Fruit fly (Drosophila melanogaster) whole organism, wandering third instar larva: ENCODE data around the gene CG17855.

Experiments
- CG32264 ChIP-seq: fragments of 200-800 bp; sonication (Bioruptor generic); optimal IDR thresholded peaks from 2 replicates; lab custom pipeline; 2016; ENCODE audit warnings: missing biosample characterization, missing genetic modification characterization
- CrebA ChIP-seq: fragments of 200-800 bp; sonication (Bioruptor generic); optimal IDR thresholded peaks from 2 replicates; lab custom pipeline; 2016; ENCODE audit warnings: missing biosample characterization, mild to moderate bottlenecking, missing genetic modification characterization, borderline replicate concordance
- Dif ChIP-seq: fragments of 200-275, 200-300 bp; sonication (Bioruptor generic); optimal IDR thresholded peaks from 2 replicates; lab custom pipeline; 2018; ENCODE audit warnings: missing biosample characterization, missing genetic modification characterization; ENCODE audit not compliant: partially characterized antibody
- GATAd ChIP-seq: sonication (Bioruptor generic); optimal IDR thresholded peaks from 2 replicates; lab custom pipeline; 2016; ENCODE audit warnings: missing biosample characterization, missing genetic modification characterization
- HLH106 ChIP-seq: fragments of 200-800 bp; optimal IDR thresholded peaks from 3 replicates; lab custom pipeline; 2019; ENCODE audit warnings: missing biosample characterization, mild to moderate bottlenecking, missing genetic modification characterization, moderate library complexity
- Hnf4 ChIP-seq: fragments of 200-800 bp; sonication (Bioruptor generic); optimal IDR thresholded peaks from 2 replicates; lab custom pipeline; 2016; ENCODE audit warnings: missing biosample characterization, mild to moderate bottlenecking, missing genetic modification characterization
- Hr78 ChIP-seq: fragments of >200 bp; optimal IDR thresholded peaks from 2 replicates; lab custom pipeline; 2017; ENCODE audit warnings: missing biosample characterization, missing genetic modification characterization
- Hr83 ChIP-seq: fragments of 200-300 bp; sonication (Bioruptor generic); optimal IDR thresholded peaks from 2 replicates; lab custom pipeline; 2016; ENCODE audit warnings: missing biosample characterization, mild to moderate bottlenecking, missing genetic modification characterization, moderate library complexity; ENCODE audit not compliant: poor library complexity, severe bottlenecking
- Jra ChIP-seq: sonication (Bioruptor generic); optimal IDR thresholded peaks from 2 replicates; lab custom pipeline; 2016; ENCODE audit warnings: missing biosample characterization, missing genetic modification characterization
- Mio ChIP-seq: sonication (Bioruptor generic); optimal IDR thresholded peaks from 2 replicates; lab custom pipeline; 2016; ENCODE audit warnings: missing biosample characterization, missing genetic modification characterization
- OdsH ChIP-seq: fragments of 200-800 bp; sonication (Bioruptor generic); optimal IDR thresholded peaks from 2 replicates; lab custom pipeline; 2016; ENCODE audit warnings: missing biosample characterization, mild to moderate bottlenecking, missing genetic modification characterization
- Rel ChIP-seq, 2 experiments: fragments of 200-800 bp; sonication (Bioruptor generic) in 1 of 2; optimal IDR thresholded peaks; 2 replicates in 1 of 2; 3 replicates in 1 of 2; lab custom pipeline; 2016 to 2019; ENCODE audit warnings: mild to moderate bottlenecking in 2 of 2, missing biosample characterization in 2 of 2, missing genetic modification characterization in 2 of 2, moderate library complexity in 1 of 2
- Sp1 ChIP-seq: fragments of 200-800 bp; sonication (Bioruptor generic); optimal IDR thresholded peaks from 3 replicates; lab custom pipeline; 2019; ENCODE audit warnings: missing biosample characterization, mild to moderate bottlenecking, missing genetic modification characterization, moderate library complexity
- br ChIP-seq: fragments of 200-800 bp; sonication (Bioruptor generic); optimal IDR thresholded peaks from 2 replicates; lab custom pipeline; 2016; ENCODE audit warnings: missing biosample characterization, missing genetic modification characterization
- brk ChIP-seq: fragments of 200-800 bp; sonication (Bioruptor generic); optimal IDR thresholded peaks from 2 replicates; lab custom pipeline; 2016; ENCODE audit warnings: missing biosample characterization, mild to moderate bottlenecking, missing genetic modification characterization
- dl ChIP-seq, 2 experiments: fragments of 175-275, 200-275 bp in 1 of 2; fragments of 200-275 bp in 1 of 2; sonication (Bioruptor generic); optimal IDR thresholded peaks; lab custom pipeline; 2018; ENCODE audit warnings: mild to moderate bottlenecking in 2 of 2, missing biosample characterization in 2 of 2, missing genetic modification characterization in 2 of 2, moderate library complexity in 2 of 2; ENCODE audit not compliant: partially characterized antibody in 2 of 2, insufficient read depth in 1 of 2
- dmrt93B ChIP-seq: fragments of 200-800 bp; sonication (Bioruptor generic); optimal IDR thresholded peaks from 2 replicates; lab custom pipeline; 2018; ENCODE audit warnings: missing biosample characterization, mild to moderate bottlenecking, missing genetic modification characterization
- dsf ChIP-seq: sonication (Bioruptor generic); optimal IDR thresholded peaks from 2 replicates; lab custom pipeline; 2016; ENCODE audit warnings: missing biosample characterization, missing genetic modification characterization, borderline replicate concordance
- ey ChIP-seq: fragments of 200-800 bp; sonication (Bioruptor generic); optimal IDR thresholded peaks from 2 replicates; lab custom pipeline; 2016; ENCODE audit warnings: missing biosample characterization, missing genetic modification characterization
- foxo ChIP-seq, 2 experiments: fragments of 200-800 bp; sonication (Bioruptor generic); optimal IDR thresholded peaks; 2 replicates in 1 of 2; 3 replicates in 1 of 2; lab custom pipeline; 2016 to 2017; ENCODE audit warnings: missing biosample characterization in 2 of 2, missing genetic modification characterization in 2 of 2
- fru ChIP-seq: fragments of 200-800 bp; sonication (Bioruptor generic); optimal IDR thresholded peaks from 3 replicates; lab custom pipeline; 2016; ENCODE audit warnings: missing biosample characterization, mild to moderate bottlenecking, missing genetic modification characterization
- h ChIP-seq: fragments of 200-800 bp; sonication (Bioruptor generic); optimal IDR thresholded peaks from 3 replicates; lab custom pipeline; 2016; ENCODE audit warnings: missing biosample characterization, mild to moderate bottlenecking, missing genetic modification characterization
- jim ChIP-seq: fragments of 175-275, 200-325 bp; sonication (Bioruptor generic); optimal IDR thresholded peaks from 2 replicates; lab custom pipeline; 2016; ENCODE audit warnings: missing biosample characterization, mild to moderate bottlenecking, missing genetic modification characterization
- pan ChIP-seq: fragments of >200 bp; optimal IDR thresholded peaks from 2 replicates; lab custom pipeline; 2017
- psq ChIP-seq: fragments of 200-800 bp; sonication (Bioruptor generic); optimal IDR thresholded peaks from 3 replicates; lab custom pipeline; 2017; ENCODE audit warnings: missing biosample characterization, mild to moderate bottlenecking, missing genetic modification characterization, moderate library complexity
- rgr ChIP-seq: fragments of 200-800 bp; sonication (Bioruptor generic); optimal IDR thresholded peaks from 3 replicates; lab custom pipeline; 2016; ENCODE audit warnings: missing biosample characterization, mild to moderate bottlenecking, missing genetic modification characterization
- sage ChIP-seq: fragments of 200-800 bp; sonication (Bioruptor generic); optimal IDR thresholded peaks from 2 replicates; lab custom pipeline; 2016; ENCODE audit warnings: missing biosample characterization, mild to moderate bottlenecking, missing genetic modification characterization
- sv ChIP-seq: fragments of 200-800 bp; sonication (Bioruptor generic); optimal IDR thresholded peaks from 3 replicates; lab custom pipeline; 2016; ENCODE audit warnings: missing biosample characterization, missing genetic modification characterization
- tai ChIP-seq: sonication (Bioruptor generic); optimal IDR thresholded peaks from 2 replicates; lab custom pipeline; 2016; ENCODE audit warnings: missing biosample characterization, missing genetic modification characterization
- usp ChIP-seq: fragments of >200 bp; optimal IDR thresholded peaks from 2 replicates; lab custom pipeline; 2017; ENCODE audit warnings: missing biosample characterization, missing genetic modification characterization
- woc ChIP-seq: sonication (Bioruptor generic); optimal IDR thresholded peaks from 2 replicates; lab custom pipeline; 2016; ENCODE audit warnings: missing biosample characterization, mild to moderate bottlenecking, missing genetic modification characterization

Gene CG17855

dm6 chr2L:9496378-9497284, 43.7 kb upstream of the CG17855 start (continued):
- peak; percentile 27 for TF ChIP-seq Sp1 (GFP tag; lab: Kevin White, UChicago)
- peak; percentile 41 for TF ChIP-seq h (GFP tag; lab: Kevin White, UChicago)
- peak; percentile 29 to 64 for TF ChIP-seq dl (GFP tag; optimal IDR thresholded peaks at IDR 0.05; lab: Kevin White, UChicago; ENCODE audit: insufficient read depth in 1 of 2, partially characterized antibody in 2 of 2)
- peak; percentile 64 for TF ChIP-seq rgr (GFP tag; lab: Kevin White, UChicago)
- peak; percentile 42 for TF ChIP-seq woc
- TF ChIP-seq Jra: peak; percentile 8
- peak; percentile 77 for TF ChIP-seq Dif (GFP tag; lab: Kevin White, UChicago)
- TF ChIP-seq usp (GFP tag; lab: Kevin White, UChicago): no peak
- TF ChIP-seq jim (GFP tag; lab: Kevin White, UChicago): no peak
- TF ChIP-seq, all 38 proteins: peak for 19

- TF ChIP-seq psq (GFP tag; lab: Kevin White, UChicago) (peak; percentile 42), Rel (GFP tag; optimal IDR thresholded peaks at IDR 0.05; lab: Kevin White, UChicago) (no peak), Rel (tag; optimal IDR thresholded peaks at IDR 0.05; lab: Kevin White, UChicago) (peak; percentile 25), OdsH (GFP tag; lab: Kevin White, UChicago) (no peak), GATAd (no peak), pan (lab: Kevin White, UChicago) (no peak)
- TF ChIP-seq, all 38 proteins: peak for 2
Measured at dm6 chr2L:9497285-9497660, 43.0 kb upstream of the CG17855 start.

dm6 chr2L:9498185-9498984, 41.9 kb upstream of the CG17855 start:
- TF ChIP-seq HLH106 (tag; lab: Kevin White, UChicago): no peak
- no peak for TF ChIP-seq foxo (GFP tag; optimal IDR thresholded peaks at IDR 0.05; lab: Kevin White, UChicago)
- no peak for TF ChIP-seq brk (GFP tag; lab: Kevin White, UChicago)
- TF ChIP-seq woc: peak; percentile 23
- peak; percentile 4 for TF ChIP-seq sv
- TF ChIP-seq Sp1 (GFP tag; lab: Kevin White, UChicago): no peak
- peak; percentile 53 for TF ChIP-seq ey (GFP tag; lab: Kevin White, UChicago)
- no peak for TF ChIP-seq dmrt93B (GFP tag; lab: Kevin White, UChicago)
- TF ChIP-seq CrebA: peak; percentile 78
- peak; percentile 3 for TF ChIP-seq psq (GFP tag; lab: Kevin White, UChicago)
- TF ChIP-seq rgr (GFP tag; lab: Kevin White, UChicago): peak; percentile 39
- TF ChIP-seq OdsH (GFP tag; lab: Kevin White, UChicago): peak; percentile 41
- peak; percentile 24 for TF ChIP-seq h (GFP tag; lab: Kevin White, UChicago)
- peak; percentile 19 for TF ChIP-seq Hnf4 (GFP tag; lab: Kevin White, UChicago)
- TF ChIP-seq fru: peak; percentile 30
- TF ChIP-seq Mio (GFP tag; lab: Kevin White, UChicago): no peak
- peak; percentile 23 for TF ChIP-seq br (GFP tag; lab: Kevin White, UChicago)
- TF ChIP-seq Hr83 (GFP tag; lab: Kevin White, UChicago): no peak

- no peak for TF ChIP-seq Rel (GFP tag; optimal IDR thresholded peaks at IDR 0.05; lab: Kevin White, UChicago)
- TF ChIP-seq Rel (tag; optimal IDR thresholded peaks at IDR 0.05; lab: Kevin White, UChicago): peak; percentile 81
- no peak for TF ChIP-seq Sp1 (GFP tag; lab: Kevin White, UChicago)
Measured at dm6 chr2L:9498985-9499249, 41.4 kb upstream of the CG17855 start.

- TF ChIP-seq pan (lab: Kevin White, UChicago) (no peak), ey (GFP tag; lab: Kevin White, UChicago) (no peak), jim (GFP tag; lab: Kevin White, UChicago) (no peak), CG32264 (GFP tag; lab: Kevin White, UChicago) (no peak), GATAd (no peak), usp (GFP tag; lab: Kevin White, UChicago) (no peak), Mio (GFP tag; lab: Kevin White, UChicago) (no peak), brk (GFP tag; lab: Kevin White, UChicago) (no peak), dsf (no peak), tai (GFP tag; lab: Kevin White, UChicago) (no peak), OdsH (GFP tag; lab: Kevin White, UChicago) (no peak), sage (GFP tag; lab: Kevin White, UChicago) (no peak), Hr78 (no peak), Jra (no peak)
Measured at dm6 chr2L:9500454-9500853, 39.9 kb upstream of the CG17855 start.
